Worm (Caenorhabditis elegans): Measurements from ENCODE around the gene sqt-3.

Gene sqt-3

DNA sequence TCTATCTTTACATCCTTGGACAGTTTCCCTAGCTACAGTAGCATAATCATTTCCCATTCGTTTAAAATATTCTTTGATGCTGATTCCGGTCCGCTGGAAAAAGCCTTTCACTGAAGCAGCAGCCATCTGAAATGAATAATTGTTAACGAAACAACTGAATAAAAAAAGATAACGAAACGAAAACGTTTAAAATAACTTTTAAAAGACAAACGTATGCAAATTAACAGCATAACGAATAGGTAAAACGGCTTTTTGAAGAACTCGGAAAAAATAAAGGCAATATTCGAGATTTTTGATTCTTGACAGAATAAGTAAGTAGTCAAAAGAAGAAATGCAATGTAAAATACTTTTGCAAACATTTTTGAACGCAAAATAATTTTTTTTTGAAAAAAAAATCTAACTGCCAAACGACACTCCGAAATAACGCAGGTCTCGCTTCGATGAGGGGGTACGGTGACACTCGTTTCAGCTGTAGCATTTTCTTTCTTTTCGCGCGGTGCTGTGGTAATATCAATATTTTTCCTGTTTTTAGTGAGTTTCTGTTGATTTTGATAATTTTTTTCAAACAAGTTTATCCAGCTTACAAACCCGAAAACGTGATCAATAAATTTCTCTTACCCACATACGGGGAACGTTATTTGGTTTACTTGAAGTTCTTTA is 34.5 kb upstream of the sqt-3 start, which contains the start of the genes R04F11.5 and R04F11.2:
TSS of gene R04F11.5 (minus strand) at position 126 of the 660 bp plus-strand sequence.
TSS of gene R04F11.2 (plus strand) at position 488 of the 660 bp plus-strand sequence.
- TF ChIP-seq ZK546.5 (tag; optimal IDR thresholded peaks at IDR 0.05), result peak; percentile 23
- TF ChIP-seq crh-2 (tag; optimal IDR thresholded peaks at IDR 0.05), result peak; percentile 88
- peak; percentile 24 for TF ChIP-seq nhr-77 (tag; optimal IDR thresholded peaks at IDR 0.05)
- no peak for TF ChIP-seq peb-1 (tag; optimal IDR thresholded peaks at IDR 0.05)
- peak; percentile 83 for TF ChIP-seq nhr-129 (tag; optimal IDR thresholded peaks at IDR 0.05)
- peak; percentile 75 for TF ChIP-seq sma-9 (GFP tag; optimal IDR thresholded peaks at IDR 0.05)
- no peak for TF ChIP-seq sma-9 (tag; optimal IDR thresholded peaks at IDR 0.05)
- TF ChIP-seq fos-1 (tag; optimal IDR thresholded peaks at IDR 0.05), result peak; percentile 72
- TF ChIP-seq lsy-2 (tag; optimal IDR thresholded peaks at IDR 0.05), result peak; percentile 95 to 99
- TF ChIP-seq snpc-4 (tag; optimal IDR thresholded peaks at IDR 0.05), result peak; percentile 27
- TF ChIP-seq mdl-1 (tag; optimal IDR thresholded peaks at IDR 0.05), result no peak
- TF ChIP-seq lin-13 (GFP tag; optimal IDR thresholded peaks at IDR 0.05), result peak; percentile 81
- TF ChIP-seq F13H6.1 (tag; optimal IDR thresholded peaks at IDR 0.05), result no peak
- TF ChIP-seq unc-55 (GFP tag; optimal IDR thresholded peaks at IDR 0.05), result peak; percentile 95
- TF ChIP-seq sem-4 (tag; optimal IDR thresholded peaks at IDR 0.05), result peak; percentile 68
- TF ChIP-seq lin-11 (tag; optimal IDR thresholded peaks at IDR 0.05), result peak; percentile 58
- TF ChIP-seq ama-1 (optimal IDR thresholded peaks at IDR 0.05), result peak; percentile 39
- no peak for TF ChIP-seq zag-1 (tag; optimal IDR thresholded peaks at IDR 0.05)
- peak; percentile 71 for TF ChIP-seq sma-3 (GFP tag; optimal IDR thresholded peaks at IDR 0.05)
- peak; percentile 83 for TF ChIP-seq gmeb-1 (tag; optimal IDR thresholded peaks at IDR 0.05)
- no peak for TF ChIP-seq mbf-1 (tag; optimal IDR thresholded peaks at IDR 0.05)
- TF ChIP-seq ztf-4 (tag; optimal IDR thresholded peaks at IDR 0.05), result peak; percentile 25
- no peak for TF ChIP-seq elt-3 (tag; optimal IDR thresholded peaks at IDR 0.05)
- no peak for TF ChIP-seq R02D3.7 (tag; optimal IDR thresholded peaks at IDR 0.05)
- no peak for TF ChIP-seq unc-39 (tag; optimal IDR thresholded peaks at IDR 0.05)
- peak; percentile 80 for TF ChIP-seq nhr-25 (tag; optimal IDR thresholded peaks at IDR 0.05)
- TF ChIP-seq lin-39 (tag; optimal IDR thresholded peaks at IDR 0.05), result no peak
- peak; percentile 55 for TF ChIP-seq mab-5 (tag; optimal IDR thresholded peaks at IDR 0.05)
- peak; percentile 16 for TF ChIP-seq ceh-16 (tag; optimal IDR thresholded peaks at IDR 0.05)
- TF ChIP-seq nhr-21 (tag; optimal IDR thresholded peaks at IDR 0.05), result peak; percentile 72
- TF ChIP-seq ztf-11 (tag; optimal IDR thresholded peaks at IDR 0.05), result no peak
- peak; percentile 94 for TF ChIP-seq C34F6.9 (tag; optimal IDR thresholded peaks at IDR 0.05)
- TF ChIP-seq nhr-10 (tag; optimal IDR thresholded peaks at IDR 0.05), result no peak

DNA sequence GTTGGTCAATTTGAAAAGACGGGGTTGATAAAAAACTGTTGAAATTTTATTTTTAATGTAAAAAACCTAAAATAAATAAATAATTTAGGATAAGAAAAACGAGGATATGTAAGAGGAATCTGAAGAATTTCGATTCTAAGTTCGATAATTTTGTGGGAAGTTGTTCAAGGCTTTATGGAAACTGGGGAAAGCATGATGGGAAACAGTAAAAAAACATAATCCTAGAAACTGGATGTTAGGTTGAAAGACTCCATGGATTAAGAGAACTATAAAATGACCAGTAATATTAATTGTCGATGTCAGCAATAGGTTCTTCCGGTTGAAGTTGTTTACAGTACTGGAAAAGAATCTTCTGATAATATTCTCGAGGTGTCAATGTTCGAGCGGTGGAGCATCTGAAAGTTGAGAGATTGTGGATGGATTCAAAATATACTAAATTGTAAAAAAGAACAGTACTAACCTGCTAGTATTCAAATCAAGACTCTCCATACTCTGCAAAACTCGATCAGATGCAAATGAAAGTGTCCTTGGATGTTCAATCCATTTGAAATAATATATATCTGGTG is 32.2 kb upstream of the sqt-3 start:
- TF ChIP-seq Y55F3AM.14 (GFP tag; optimal IDR thresholded peaks at IDR 0.05) (no peak), sma-9 (GFP tag; optimal IDR thresholded peaks at IDR 0.05) (peak; percentile 26), sma-9 (tag; optimal IDR thresholded peaks at IDR 0.05) (no peak), nhr-6 (tag; optimal IDR thresholded peaks at IDR 0.05) (no peak), mdl-1 (tag; optimal IDR thresholded peaks at IDR 0.05) (no peak), snpc-4 (tag; optimal IDR thresholded peaks at IDR 0.05) (no peak), ztf-11 (tag; optimal IDR thresholded peaks at IDR 0.05) (no peak), lsy-2 (tag; optimal IDR thresholded peaks at IDR 0.05) (peak in 1 of 2 experiments; percentile 18), elt-3 (tag; optimal IDR thresholded peaks at IDR 0.05) (no peak), nhr-21 (tag; optimal IDR thresholded peaks at IDR 0.05) (peak; percentile 15)

DNA sequence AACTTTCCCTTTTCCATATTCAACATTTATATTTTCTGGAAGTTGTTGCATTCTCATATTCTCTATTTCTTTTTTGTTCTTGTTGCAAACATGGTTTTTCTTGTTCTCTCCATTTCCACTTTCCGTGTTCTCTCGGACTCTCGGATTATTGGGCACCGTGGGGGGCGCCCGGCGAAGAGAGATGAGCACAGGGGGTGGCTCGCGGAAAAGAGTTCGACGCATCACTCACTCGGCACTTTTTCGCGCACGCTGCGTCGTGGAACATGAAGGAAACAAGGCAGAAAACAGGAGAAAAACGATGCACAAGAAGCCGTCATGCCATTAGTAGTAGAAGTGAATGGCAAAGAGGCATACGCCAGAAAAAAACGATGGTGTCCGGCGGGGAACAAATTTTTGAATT is 25.9 kb upstream of the sqt-3 start:
- TF ChIP-seq sma-3 (GFP tag; optimal IDR thresholded peaks at IDR 0.05) (no peak), sma-9 (GFP tag; optimal IDR thresholded peaks at IDR 0.05) (no peak), sma-9 (tag; optimal IDR thresholded peaks at IDR 0.05) (no peak), mab-5 (tag; optimal IDR thresholded peaks at IDR 0.05) (peak; percentile 9), unc-55 (GFP tag; optimal IDR thresholded peaks at IDR 0.05) (peak; percentile 6), C34F6.9 (tag; optimal IDR thresholded peaks at IDR 0.05) (peak; percentile 15)

DNA sequence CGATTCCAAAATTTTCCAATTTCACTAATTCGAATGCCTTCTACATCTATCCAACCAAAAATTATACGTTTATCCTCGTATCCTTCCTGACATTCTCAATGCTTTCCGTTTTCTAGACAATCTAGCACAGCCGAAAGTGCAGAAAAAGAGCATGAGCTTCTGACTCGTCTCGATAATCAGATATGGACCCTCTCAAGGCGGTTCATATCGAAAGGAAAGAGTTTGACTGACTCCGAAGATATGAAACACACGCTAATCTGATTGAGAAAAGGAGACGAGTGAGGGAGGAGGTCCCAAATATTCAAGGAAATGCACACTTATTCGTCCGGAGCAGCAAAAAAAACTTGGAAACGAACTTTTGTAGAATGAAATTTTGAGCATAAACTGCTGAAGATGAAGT is 23.4 kb upstream of the sqt-3 start:
- TF ChIP-seq ZK546.5 (tag; optimal IDR thresholded peaks at IDR 0.05) (no peak), mdl-1 (tag; optimal IDR thresholded peaks at IDR 0.05) (no peak), mab-5 (tag; optimal IDR thresholded peaks at IDR 0.05) (no peak), ama-1 (optimal IDR thresholded peaks at IDR 0.05) (no peak), sem-4 (tag; optimal IDR thresholded peaks at IDR 0.05) (no peak)

All from whole organism, L2 larva.